Fruit fly (Drosophila melanogaster) S2 (cell line): ENCODE data around the gene Miro.

ENCODE experiments used
- CG8478 ChIP-seq: fragments of >200 bp; optimal IDR thresholded peaks from 2 replicates; lab custom pipeline; 2018
- CTCF ChIP-seq, 2 experiments: fragments of >200 bp; optimal IDR thresholded peaks; 2 replicates each; lab custom pipeline; 2018

DNA sequence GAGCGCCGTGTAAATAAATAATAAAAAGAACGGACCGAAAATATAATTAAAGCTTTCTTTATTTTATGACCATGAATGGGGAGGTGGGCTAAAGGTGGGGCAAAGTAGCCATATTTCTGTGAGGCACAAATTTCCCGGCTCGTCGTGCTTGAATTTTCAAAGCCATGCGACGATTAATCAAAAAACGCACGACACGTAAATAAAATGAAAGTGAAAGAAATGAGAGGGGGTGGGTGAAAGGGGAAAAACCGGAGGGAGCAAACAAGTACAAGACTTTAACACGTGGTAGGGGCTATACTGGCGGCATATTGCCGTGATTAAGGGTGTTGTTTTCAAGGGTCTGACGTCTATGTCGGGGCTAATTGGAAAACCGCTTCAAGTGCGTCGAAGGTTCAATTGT is 37.5 kb downstream of the Miro start:
- TF ChIP-seq CTCF (optimal IDR thresholded peaks at IDR 0.05; lab: Kevin White, UChicago) = no peak
- TF ChIP-seq CG8478 = no peak
